Fruit fly (Drosophila melanogaster) whole organism, embryonic: ENCODE data around the gene Hex-t2.

Experiments used
- Ada2b ChIP-seq: fragments of 200-800 bp; sonication (Bioruptor generic); IDR thresholded peaks from 2 replicates; pipeline ENCODE4 v1.3.6; 2022; ENCODE audit warnings: missing biosample characterization, missing genetic modification characterization
- CG10209 ChIP-seq: fragments of 200-800 bp; sonication (Bioruptor generic); optimal IDR thresholded peaks from 3 replicates; lab custom pipeline; 2017; ENCODE audit warnings: missing biosample characterization, mild to moderate bottlenecking, missing genetic modification characterization, missing genetic modification reagents
- CG11504 ChIP-seq: fragments of 200-800 bp; sonication (Bioruptor generic); optimal IDR thresholded peaks from 3 replicates; lab custom pipeline; 2019; ENCODE audit warnings: missing biosample characterization, mild to moderate bottlenecking, missing genetic modification characterization, moderate library complexity
- CG12659 ChIP-seq: fragments of 200-800 bp; sonication (Bioruptor generic); optimal IDR thresholded peaks from 3 replicates; lab custom pipeline; 2017; ENCODE audit warnings: mild to moderate bottlenecking, missing biosample characterization, missing genetic modification reagents, missing genetic modification characterization
- CG12769 ChIP-seq: fragments of 200-800 bp; sonication (Bioruptor generic); optimal IDR thresholded peaks from 2 replicates; lab custom pipeline; 2019; ENCODE audit warnings: missing biosample characterization, mild to moderate bottlenecking, missing genetic modification characterization, moderate library complexity
- CG14441 ChIP-seq: fragments of 200-800 bp; sonication (Bioruptor generic); IDR thresholded peaks from 2 replicates; pipeline ENCODE4 v1.3.6; 2022; ENCODE audit warnings: missing biosample characterization, missing genetic modification characterization
- CG14667 ChIP-seq: fragments of 200-800 bp; sonication (Bioruptor generic); IDR thresholded peaks from 2 replicates; pipeline ENCODE4 v1.3.6; 2022; ENCODE audit warnings: missing biosample characterization, missing genetic modification characterization
- CG14710 ChIP-seq: fragments of 200-800 bp; sonication (Bioruptor generic); optimal IDR thresholded peaks from 3 replicates; lab custom pipeline; 2019; ENCODE audit warnings: missing biosample characterization, mild to moderate bottlenecking, missing genetic modification characterization, moderate library complexity
- CG17359 ChIP-seq: fragments of 200-800 bp; sonication (Bioruptor generic); optimal IDR thresholded peaks from 3 replicates; lab custom pipeline; 2018; ENCODE audit warnings: missing biosample characterization, mild to moderate bottlenecking, missing genetic modification characterization, moderate library complexity
- CG2120 ChIP-seq: fragments of 200-800 bp; sonication (Bioruptor generic); optimal IDR thresholded peaks from 3 replicates; lab custom pipeline; 2016; ENCODE audit warnings: missing biosample characterization, missing genetic modification characterization
- CG32767 ChIP-seq: fragments of 200-800 bp; sonication (Bioruptor generic); IDR thresholded peaks from 2 replicates; pipeline ENCODE4 v1.3.6; 2022; ENCODE audit warnings: missing biosample characterization, missing genetic modification characterization
- CG3281 ChIP-seq: fragments of 200-800 bp; sonication (Bioruptor generic); optimal IDR thresholded peaks from 3 replicates; lab custom pipeline; 2017; ENCODE audit warnings: missing biosample characterization, mild to moderate bottlenecking, missing genetic modification characterization
- CG4282 ChIP-seq: fragments of 200-800 bp; sonication (Bioruptor generic); optimal IDR thresholded peaks from 2 replicates; lab custom pipeline; 2016; ENCODE audit warnings: missing biosample characterization, missing genetic modification characterization
- CG7556 ChIP-seq: fragments of 200-800 bp; sonication (Bioruptor generic); optimal IDR thresholded peaks from 2 replicates; lab custom pipeline; 2017; ENCODE audit warnings: missing biosample characterization, mild to moderate bottlenecking, missing genetic modification characterization
- CG7786 ChIP-seq: fragments of 200-800 bp; sonication (Bioruptor generic); optimal IDR thresholded peaks from 2 replicates; lab custom pipeline; 2016; ENCODE audit warnings: missing biosample characterization, missing genetic modification characterization
- CG8290 ChIP-seq, 3 experiments: fragments of 200-800 bp; sonication (Bioruptor generic); optimal IDR thresholded peaks; 2 replicates each; lab custom pipeline; 2016 to 2019; ENCODE audit warnings: missing biosample characterization in 3 of 3, missing genetic modification characterization in 3 of 3, mild to moderate bottlenecking in 2 of 3, moderate library complexity in 1 of 3
- CG9932 ChIP-seq: fragments of 200-800 bp; sonication (Bioruptor generic); IDR thresholded peaks from 2 replicates; pipeline ENCODE4 v1.3.6; 2022; ENCODE audit warnings: missing biosample characterization, missing genetic modification characterization
- CoRest ChIP-seq: fragments of 200-800 bp; sonication (Bioruptor generic); optimal IDR thresholded peaks from 3 replicates; lab custom pipeline; 2018; ENCODE audit warnings: missing biosample characterization, mild to moderate bottlenecking, missing genetic modification characterization, moderate library complexity
- Dad ChIP-seq: fragments of 200-800 bp; sonication (Bioruptor generic); optimal IDR thresholded peaks from 3 replicates; lab custom pipeline; 2016; ENCODE audit warnings: missing biosample characterization, missing genetic modification characterization
- Dbx ChIP-seq: fragments of 200-800 bp; sonication (Bioruptor generic); IDR thresholded peaks from 3 replicates; pipeline ENCODE4 v1.3.6; 2022; ENCODE audit warnings: missing biosample characterization, missing genetic modification characterization
- Fer1 ChIP-seq: fragments of 200-800 bp; sonication (Bioruptor generic); optimal IDR thresholded peaks from 2 replicates; lab custom pipeline; 2017; ENCODE audit warnings: missing biosample characterization, mild to moderate bottlenecking, missing genetic modification characterization
- Fer2 ChIP-seq: fragments of 200-800 bp; sonication (Bioruptor generic); optimal IDR thresholded peaks from 2 replicates; lab custom pipeline; 2018; ENCODE audit warnings: missing biosample characterization, mild to moderate bottlenecking, missing genetic modification characterization, moderate library complexity
- HHEX ChIP-seq: fragments of 200-800 bp; sonication (Bioruptor generic); optimal IDR thresholded peaks from 3 replicates; lab custom pipeline; 2017; ENCODE audit warnings: missing biosample characterization, mild to moderate bottlenecking, missing genetic modification characterization, missing genetic modification reagents
- Hand ChIP-seq: fragments of 200-800 bp; sonication (Bioruptor generic); optimal IDR thresholded peaks from 2 replicates; lab custom pipeline; 2017; ENCODE audit warnings: mild to moderate bottlenecking, missing biosample characterization, missing genetic modification reagents, missing genetic modification characterization
- Hr3 ChIP-seq: fragments of 200-800 bp; sonication (Bioruptor generic); optimal IDR thresholded peaks from 3 replicates; lab custom pipeline; 2016; ENCODE audit warnings: missing biosample characterization, missing genetic modification characterization
- Med ChIP-seq: fragments of 200-800 bp; sonication (Bioruptor generic); peaks from one replicate; lab custom pipeline; 2016; ENCODE audit warnings: missing biosample characterization, missing genetic modification characterization, mild to moderate bottlenecking, inconsistent platforms, moderate library complexity
- NFAT ChIP-seq: fragments of 200-800 bp; sonication (Bioruptor generic); IDR thresholded peaks from 2 replicates; pipeline ENCODE4 v1.3.6; 2022; ENCODE audit warnings: missing biosample characterization, missing genetic modification characterization
- Oaz ChIP-seq: fragments of 200-800 bp; sonication (Bioruptor generic); IDR thresholded peaks from 2 replicates; pipeline ENCODE4 v1.3.6; 2022; ENCODE audit warnings: missing biosample characterization, missing genetic modification characterization
- Rfx ChIP-seq: fragments of 200-800 bp; sonication (Bioruptor generic); IDR thresholded peaks from 2 replicates; pipeline ENCODE4 v1.3.6; 2022; ENCODE audit warnings: missing biosample characterization, missing genetic modification characterization
- Sry-β ChIP-seq: fragments of 200-800 bp; sonication (Bioruptor generic); optimal IDR thresholded peaks from 2 replicates; lab custom pipeline; 2018; ENCODE audit warnings: missing biosample characterization, mild to moderate bottlenecking, missing genetic modification characterization, moderate library complexity
- ap ChIP-seq: fragments of 200-800 bp; sonication (Bioruptor generic); IDR thresholded peaks from 2 replicates; pipeline ENCODE4 v1.3.6; 2022; ENCODE audit warnings: missing biosample characterization, missing genetic modification characterization
- caup ChIP-seq: fragments of 200-800 bp; sonication (Bioruptor generic); optimal IDR thresholded peaks from 3 replicates; lab custom pipeline; 2017; ENCODE audit warnings: missing biosample characterization, mild to moderate bottlenecking, missing genetic modification characterization, moderate library complexity; ENCODE audit not compliant: severe bottlenecking
- chn ChIP-seq: fragments of 200-800 bp; sonication (Bioruptor generic); optimal IDR thresholded peaks from 2 replicates; lab custom pipeline; 2016; ENCODE audit warnings: missing biosample characterization, missing genetic modification characterization
- dmrt99B ChIP-seq: fragments of 200-800 bp; sonication (Bioruptor generic); optimal IDR thresholded peaks from 2 replicates; lab custom pipeline; 2018; ENCODE audit warnings: missing biosample characterization, mild to moderate bottlenecking, missing genetic modification characterization, moderate library complexity
- dpn ChIP-seq, 2 experiments: fragments of 200-800 bp; sonication (Bioruptor generic); optimal IDR thresholded peaks; 3 replicates each; lab custom pipeline; 2016; ENCODE audit warnings: missing biosample characterization in 2 of 2, missing genetic modification characterization in 2 of 2
- eve ChIP-seq, 2 experiments: fragments of >200 bp; optimal IDR thresholded peaks; 2 replicates each; lab custom pipeline; 2017; ENCODE audit warnings: missing biosample characterization in 2 of 2, missing genetic modification characterization in 2 of 2
- exex ChIP-seq: fragments of 200-800 bp; sonication (Bioruptor generic); optimal IDR thresholded peaks from 4 replicates; lab custom pipeline; 2018; ENCODE audit warnings: missing biosample characterization, mild to moderate bottlenecking, missing genetic modification characterization, moderate library complexity
- hb ChIP-seq: fragments of 200-800 bp; sonication (Bioruptor generic); IDR thresholded peaks from 3 replicates; pipeline ENCODE4 v1.3.6; 2022; ENCODE audit warnings: missing biosample characterization, missing genetic modification characterization; ENCODE audit not compliant: partially characterized antibody
- hkb ChIP-seq, 2 experiments: fragments of 200-800 bp in 1 of 2; fragments of >200 bp in 1 of 2; sonication (Bioruptor generic) in 1 of 2; IDR thresholded peaks in 1 of 2; optimal IDR thresholded peaks in 1 of 2; 2 replicates each; pipeline versions ENCODE4 v1.3.6 to Lab custom; 2017 to 2022; ENCODE audit warnings: missing biosample characterization in 1 of 2, missing genetic modification characterization in 1 of 2
- lilli ChIP-seq: fragments of 200-800 bp; sonication (Bioruptor generic); optimal IDR thresholded peaks from 3 replicates; lab custom pipeline; 2016; ENCODE audit warnings: missing biosample characterization, missing genetic modification characterization
- org-1 ChIP-seq: fragments of 200-800 bp; sonication (Bioruptor generic); optimal IDR thresholded peaks from 2 replicates; lab custom pipeline; 2017; ENCODE audit warnings: missing biosample characterization, missing genetic modification characterization
- ranshi ChIP-seq: fragments of 200-800 bp; sonication (Bioruptor generic); IDR thresholded peaks from 2 replicates; pipeline ENCODE4 v1.3.6; 2022; ENCODE audit warnings: missing biosample characterization, missing genetic modification characterization
- sc ChIP-seq, 3 experiments: fragments of >200 bp in 2 of 3; fragments of 200-800 bp in 1 of 3; sonication (Bioruptor generic) in 1 of 3; optimal IDR thresholded peaks; 2 replicates in 2 of 3; 3 replicates in 1 of 3; lab custom pipeline; 2017; ENCODE audit warnings: mild to moderate bottlenecking in 1 of 3, missing biosample characterization in 1 of 3, missing genetic modification characterization in 1 of 3, missing genetic modification reagents in 1 of 3
- sens ChIP-seq: fragments of 200-800 bp; sonication (Bioruptor generic); peaks from one replicate; lab custom pipeline; 2016; ENCODE audit warnings: missing biosample characterization, missing genetic modification characterization
- sug ChIP-seq: fragments of 200-800 bp; optimal IDR thresholded peaks from 2 replicates; lab custom pipeline; 2019; ENCODE audit warnings: missing biosample characterization, mild to moderate bottlenecking, missing genetic modification characterization, moderate library complexity
- tgo ChIP-seq: fragments of 200-800 bp; sonication (Bioruptor generic); IDR thresholded peaks from 3 replicates; pipeline ENCODE4 v1.3.6; 2022; ENCODE audit warnings: missing biosample characterization, missing genetic modification characterization
- ttk ChIP-seq: fragments of 200-800 bp; sonication (Bioruptor generic); IDR thresholded peaks from 2 replicates; pipeline ENCODE4 v2.1.2; 2022; ENCODE audit warnings: missing biosample characterization, missing genetic modification characterization
- unpg ChIP-seq: fragments of 200-800 bp; sonication (Bioruptor generic); optimal IDR thresholded peaks from 3 replicates; lab custom pipeline; 2018; ENCODE audit warnings: missing biosample characterization, mild to moderate bottlenecking, missing genetic modification characterization, moderate library complexity

The Hex-t2 gene

DNA sequence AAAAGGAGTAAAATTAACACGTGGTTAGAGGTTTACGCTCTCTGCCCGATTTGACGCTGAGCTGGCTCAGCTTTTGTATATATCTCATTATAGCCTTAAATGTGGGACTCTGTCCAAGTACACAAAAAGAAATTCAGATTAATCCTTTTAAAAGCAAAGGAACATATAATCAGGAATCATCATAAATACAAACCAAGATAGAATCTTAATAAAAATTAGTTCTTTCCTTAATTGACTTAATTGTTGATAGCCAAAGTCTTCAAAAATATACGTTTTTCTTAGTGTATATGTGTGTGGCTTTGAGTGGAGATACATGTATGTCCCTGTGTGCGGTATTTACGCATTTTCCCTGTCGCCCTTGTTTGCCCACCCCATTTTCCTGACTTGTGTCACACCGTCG is 43.8 kb downstream of the Hex-t2 start (continued):
- TF ChIP-seq Sry-β (GFP tag; lab: Kevin White, UChicago) (no peak), ranshi (GFP tag; lab: Robert Waterston, UW) (peak; percentile 18; the same call in 1 of the 2 replicates), CG17359 (peak; percentile 31), CG9932 (GFP tag; lab: Robert Waterston, UW) (peak; percentile 61), unpg (peak; percentile 23), hb (GFP tag; lab: Robert Waterston, UW) (no peak), HHEX (peak; percentile 23), Rfx (peak; percentile 59), CG14667 (0 out of 2 replicates have a peak, but pooled peaks have one; percentile 32), Ada2b (GFP tag; lab: Robert Waterston, UW) (peak; percentile 51), tgo (GFP tag; lab: Robert Waterston, UW) (peak; percentile 34; the same call in 1 of the 3 replicates), sens (GFP tag; lab: Kevin White, UChicago) (peak; percentile 10), CG11504 (peak; percentile 55), Dad (GFP tag; lab: Kevin White, UChicago) (no peak), CG2120 (GFP tag; lab: Kevin White, UChicago) (peak; percentile 80), CG4282 (GFP tag; lab: Kevin White, UChicago) (no peak), exex (peak; percentile 29), CG10209 (GFP tag; lab: Kevin White, UChicago) (peak; percentile 6), NFAT (peak; percentile 26; the same call in 1 of the 2 replicates), Dbx (GFP tag; lab: Robert Waterston, UW) (0 out of 3 replicates have a peak, but pooled peaks have one; percentile 56), CG12769 (tag; lab: Kevin White, UChicago) (peak; percentile 47), Hand (GFP tag; lab: Kevin White, UChicago) (peak; percentile 17), chn (no peak), dmrt99B (tag; lab: Kevin White, UChicago) (peak; percentile 47), CG14441 (GFP tag; lab: Robert Waterston, UW) (0 out of 2 replicates have a peak, but pooled peaks have one; percentile 34), CG8290 (GFP tag; optimal IDR thresholded peaks at IDR 0.05; lab: Kevin White, UChicago) (no peak), CG8290 (tag; optimal IDR thresholded peaks at IDR 0.05; lab: Kevin White, UChicago) (peak in 1 of 2 experiments; percentile 10), eve (GFP tag; optimal IDR thresholded peaks at IDR 0.05; lab: Kevin White, UChicago) (peak in 1 of 2 experiments; percentile 34), caup (GFP tag; lab: Kevin White, UChicago) (peak; percentile 56), Fer1 (GFP tag; lab: Kevin White, UChicago) (peak; percentile 67), sc (optimal IDR thresholded peaks at IDR 0.05; lab: Kevin White, UChicago) (no peak), sc (GFP tag; optimal IDR thresholded peaks at IDR 0.05; lab: Kevin White, UChicago) (no peak), Fer2 (peak; percentile 4), dpn (GFP tag; optimal IDR thresholded peaks at IDR 0.05; lab: Kevin White, UChicago) (peak in 1 of 2 experiments; percentile 2), ttk (GFP tag; lab: Robert Waterston, UW) (peak; percentile 33; the same call in 1 of the 2 replicates), CoRest (tag; lab: Kevin White, UChicago) (peak; percentile 42), ap (GFP tag; lab: Robert Waterston, UW) (no peak), CG7786 (peak; percentile 1), CG32767 (GFP tag; lab: Robert Waterston, UW) (0 out of 2 replicates have a peak, but pooled peaks have one; percentile 31), CG3281 (GFP tag; lab: Kevin White, UChicago) (peak; percentile 43), Hr3 (peak; percentile 2), hkb (optimal IDR thresholded peaks at IDR 0.05; lab: Kevin White, UChicago) (no peak), hkb (GFP tag; IDR thresholded peaks at IDR 0.05; lab: Robert Waterston, UW) (no peak; the same call in 1 of the 2 replicates), sug (tag; lab: Kevin White, UChicago) (peak; percentile 10), CG12659 (GFP tag; lab: Kevin White, UChicago) (peak; percentile 17), lilli (GFP tag; lab: Kevin White, UChicago) (peak; percentile 40), Oaz (GFP tag; lab: Robert Waterston, UW) (0 out of 2 replicates have a peak, but pooled peaks have one; percentile 26), CG7556 (GFP tag; lab: Kevin White, UChicago) (peak; percentile 65), Med (peak; percentile 72), org-1 (GFP tag; lab: Kevin White, UChicago) (peak; percentile 4), CG14710 (tag; lab: Kevin White, UChicago) (no peak)
